Worm (Caenorhabditis elegans) whole organism, mixed stage, embryonic: ENCODE measurements around the gene kin-33.

Experiments
- nhr-12 ChIP-seq: fragments of 150-350 bp; optimal IDR thresholded peaks from 2 replicates; lab custom pipeline; 2014; ENCODE audit warnings: missing biosample characterization, missing genetic modification characterization
- snpc-4 ChIP-seq: fragments of 150-350 bp; optimal IDR thresholded peaks from 2 replicates; lab custom pipeline; 2014; ENCODE audit warnings: missing biosample characterization, missing genetic modification characterization
- unc-39 ChIP-seq: fragments of 150-350 bp; optimal IDR thresholded peaks from 2 replicates; lab custom pipeline; 2014; ENCODE audit warnings: missing biosample characterization, missing genetic modification characterization
- zip-8 ChIP-seq: fragments of 150-350 bp; optimal IDR thresholded peaks from 2 replicates; lab custom pipeline; 2014; ENCODE audit warnings: missing biosample characterization, missing genetic modification characterization

DNA sequence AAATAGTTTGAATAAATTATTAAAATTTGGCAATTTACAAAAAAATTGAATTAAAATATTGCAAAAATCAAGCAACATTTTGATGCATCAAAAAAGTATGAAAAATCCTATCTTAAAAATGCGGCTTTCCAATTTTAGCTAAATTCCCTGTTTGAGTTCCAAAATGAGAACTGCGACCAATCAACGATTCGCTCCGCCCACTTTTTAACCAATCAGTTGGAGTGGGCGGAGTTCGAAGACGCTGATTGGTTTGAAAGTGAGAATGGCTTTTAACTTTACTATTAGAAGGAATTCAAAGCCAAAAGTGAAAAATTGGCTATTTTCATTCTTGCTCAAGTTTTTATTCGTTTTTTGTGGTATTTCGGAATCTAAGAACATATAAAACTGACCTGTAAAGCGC is 13.1 kb upstream of the kin-33 start:
- no peak for TF ChIP-seq nhr-12 (tag; lab: Kevin White, UChicago)
- TF ChIP-seq zip-8 = no peak
- TF ChIP-seq unc-39 (tag; lab: Kevin White, UChicago) = no peak
- TF ChIP-seq snpc-4 (tag; lab: Kevin White, UChicago) = no peak
